Fruit fly (Drosophila melanogaster) Kc167 (cell line): ENCODE results near the gene CG31245.

Source experiments
- Myc ChIP-seq: fragments of >200 bp; optimal IDR thresholded peaks from 2 replicates; lab custom pipeline; 2017; ENCODE audit warnings: missing external identifiers
- Sin3A ChIP-seq: fragments of >200 bp; optimal IDR thresholded peaks from 2 replicates; lab custom pipeline; 2018; ENCODE audit warnings: missing external identifiers
- h ChIP-seq: fragments of >200 bp; optimal IDR thresholded peaks from 3 replicates; lab custom pipeline; 2018; ENCODE audit warnings: missing external identifiers
- insv ChIP-seq: fragments of >200 bp; optimal IDR thresholded peaks from 3 replicates; lab custom pipeline; 2018; ENCODE audit warnings: missing external identifiers
- psq ChIP-seq: fragments of >200 bp; optimal IDR thresholded peaks from 2 replicates; lab custom pipeline; 2017; ENCODE audit warnings: missing external identifiers
- ttk ChIP-seq: sonication (Bioruptor generic); optimal IDR thresholded peaks from 2 replicates; lab custom pipeline; 2017; ENCODE audit warnings: missing external identifiers

dm6 chr3R:19374689-19375088 lies 2.3 kb downstream of the CG31245 start, which contains the start of gene CG3581:
- TF ChIP-seq insv (lab: Kevin White, UChicago) (no peak), ttk (lab: Kevin White, UChicago) (no peak), Sin3A (lab: Kevin White, UChicago) (no peak), Myc (lab: Kevin White, UChicago) (no peak), psq (lab: Kevin White, UChicago) (no peak), h (lab: Kevin White, UChicago) (no peak)
